Worm (Caenorhabditis elegans) whole organism, L1 larva: ENCODE data around the gene lgc-56.
"Not testable (repeated sequence)": the region's sequence is repeated elsewhere in the genome, so short reads cannot be mapped to it uniquely, and the experiment has no call there.

Experiments
- fkh-8 ChIP-seq: sonication (generic microtip); optimal IDR thresholded peaks from 2 replicates; lab custom pipeline; 2016; ENCODE audit warnings: mild to moderate bottlenecking, missing genetic modification characterization, missing compliant biosample characterization
- pqm-1 ChIP-seq: sonication (generic microtip); optimal IDR thresholded peaks from 3 replicates; lab custom pipeline; 2017; ENCODE audit warnings: missing biosample characterization, missing genetic modification characterization
- snu-23 ChIP-seq: sonication (generic microtip); optimal IDR thresholded peaks from 2 replicates; lab custom pipeline; 2016; ENCODE audit warnings: missing genetic modification characterization, missing compliant biosample characterization

ce11 chrII:5158774-5159173 is 28.6 kb downstream of the lgc-56 start, which contains the start of gene F58A6.9:
- not testable (repeated sequence) for TF ChIP-seq pqm-1; fkh-8 (tag; lab: Kevin White, UChicago); snu-23 (GFP tag; lab: Kevin White, UChicago)
